Fruit fly (Drosophila melanogaster) whole organism, embryonic: ENCODE data around the gene simj.

Experiments used
- CG10209 ChIP-seq: fragments of 200-800 bp; sonication (Bioruptor generic); optimal IDR thresholded peaks from 3 replicates; lab custom pipeline; 2017; ENCODE audit warnings: missing biosample characterization, mild to moderate bottlenecking, missing genetic modification characterization, missing genetic modification reagents
- CG10565 ChIP-seq: fragments of 200-800 bp; sonication (Bioruptor generic); optimal IDR thresholded peaks from 3 replicates; lab custom pipeline; 2016; ENCODE audit warnings: missing biosample characterization, mild to moderate bottlenecking, missing genetic modification characterization
- CG12104 ChIP-seq: fragments of 200-800 bp; sonication (Bioruptor generic); optimal IDR thresholded peaks from 3 replicates; lab custom pipeline; 2016; ENCODE audit warnings: missing biosample characterization, missing genetic modification characterization
- CG13123 ChIP-seq: fragments of 200-800 bp; sonication (Bioruptor generic); optimal IDR thresholded peaks from 2 replicates; lab custom pipeline; 2016; ENCODE audit warnings: missing biosample characterization, missing genetic modification characterization
- CG14441 ChIP-seq: fragments of 200-800 bp; sonication (Bioruptor generic); IDR thresholded peaks from 2 replicates; pipeline ENCODE4 v1.3.6; 2022; ENCODE audit warnings: missing biosample characterization, missing genetic modification characterization
- CG14860 ChIP-seq: fragments of 200-800 bp; sonication (Bioruptor generic); IDR thresholded peaks from 3 replicates; pipeline ENCODE4 v1.3.6; 2022; ENCODE audit warnings: missing biosample characterization, missing genetic modification characterization; ENCODE audit not compliant: partially characterized antibody
- CG15601 ChIP-seq: fragments of 200-800 bp; sonication (Bioruptor generic); optimal IDR thresholded peaks from 3 replicates; lab custom pipeline; 2019; ENCODE audit warnings: missing biosample characterization, mild to moderate bottlenecking, missing genetic modification characterization, moderate library complexity
- CG17186 ChIP-seq: fragments of 200-800 bp; sonication (Bioruptor generic); optimal IDR thresholded peaks from 3 replicates; lab custom pipeline; 2017; ENCODE audit warnings: missing biosample characterization, missing genetic modification reagents, missing genetic modification characterization
- CG2120 ChIP-seq: fragments of 200-800 bp; sonication (Bioruptor generic); optimal IDR thresholded peaks from 3 replicates; lab custom pipeline; 2016; ENCODE audit warnings: missing biosample characterization, missing genetic modification characterization
- CG30020 ChIP-seq: fragments of 200-800 bp; optimal IDR thresholded peaks from 2 replicates; lab custom pipeline; 2019; ENCODE audit warnings: missing biosample characterization, mild to moderate bottlenecking, missing genetic modification characterization, moderate library complexity
- CG31388 ChIP-seq: fragments of 200-800 bp; sonication (Bioruptor generic); optimal IDR thresholded peaks from 2 replicates; lab custom pipeline; 2016; ENCODE audit warnings: missing biosample characterization, missing genetic modification characterization
- CG3281 ChIP-seq: fragments of 200-800 bp; sonication (Bioruptor generic); optimal IDR thresholded peaks from 3 replicates; lab custom pipeline; 2017; ENCODE audit warnings: missing biosample characterization, mild to moderate bottlenecking, missing genetic modification characterization
- CG42726 ChIP-seq: fragments of 200-800 bp; sonication (Bioruptor generic); IDR thresholded peaks from 2 replicates; pipeline ENCODE4 v1.3.6; 2022; ENCODE audit warnings: missing biosample characterization, missing genetic modification characterization; ENCODE audit not compliant: partially characterized antibody
- CG4360 ChIP-seq: fragments of 200-800 bp; sonication (Bioruptor generic); IDR thresholded peaks from 2 replicates; pipeline ENCODE4 v1.3.6; 2022; ENCODE audit warnings: missing biosample characterization, missing genetic modification characterization
- CG5953 ChIP-seq: fragments of 200-800 bp; sonication (Bioruptor generic); IDR thresholded peaks from 2 replicates; pipeline ENCODE4 v1.3.6; 2022; ENCODE audit warnings: missing biosample characterization, missing genetic modification characterization
- CG7271 ChIP-seq: fragments of 200-800 bp; sonication (Bioruptor generic); optimal IDR thresholded peaks from 2 replicates; lab custom pipeline; 2018; ENCODE audit warnings: missing biosample characterization, mild to moderate bottlenecking, missing genetic modification characterization, moderate library complexity
- CG7556 ChIP-seq: fragments of 200-800 bp; sonication (Bioruptor generic); optimal IDR thresholded peaks from 2 replicates; lab custom pipeline; 2017; ENCODE audit warnings: missing biosample characterization, mild to moderate bottlenecking, missing genetic modification characterization
- CG7987 ChIP-seq: fragments of 200-800 bp; sonication (Bioruptor generic); optimal IDR thresholded peaks from 2 replicates; lab custom pipeline; 2018; ENCODE audit warnings: missing biosample characterization, mild to moderate bottlenecking, missing genetic modification characterization, moderate library complexity
- CG9437 ChIP-seq: fragments of 200-800 bp; sonication (Bioruptor generic); optimal IDR thresholded peaks from 2 replicates; lab custom pipeline; 2018; ENCODE audit warnings: missing biosample characterization, mild to moderate bottlenecking, missing genetic modification characterization
- Camta ChIP-seq: fragments of 200-800 bp; sonication (Bioruptor generic); optimal IDR thresholded peaks from 2 replicates; lab custom pipeline; 2016; ENCODE audit warnings: missing biosample characterization, missing genetic modification characterization
- Chrac-16 ChIP-seq: fragments of 200-800 bp; sonication (Bioruptor generic); optimal IDR thresholded peaks from 3 replicates; lab custom pipeline; 2016; ENCODE audit warnings: missing biosample characterization, missing genetic modification characterization
- Elba2 ChIP-seq: fragments of 200-800 bp; sonication (Bioruptor generic); optimal IDR thresholded peaks from 3 replicates; lab custom pipeline; 2016; ENCODE audit warnings: missing biosample characterization, missing genetic modification characterization
- Ets97D ChIP-seq: fragments of 200-800 bp; sonication (Bioruptor generic); optimal IDR thresholded peaks from 3 replicates; lab custom pipeline; 2016; ENCODE audit warnings: missing biosample characterization, missing genetic modification characterization
- HLH3B ChIP-seq: fragments of 200-800 bp; sonication (Bioruptor generic); IDR thresholded peaks from 2 replicates; pipeline ENCODE4 v1.3.6; 2022; ENCODE audit warnings: missing biosample characterization, missing genetic modification characterization
- HLH54F ChIP-seq: fragments of 200-800 bp; sonication (Bioruptor generic); optimal IDR thresholded peaks from 3 replicates; lab custom pipeline; 2016; ENCODE audit warnings: missing biosample characterization, missing genetic modification characterization
- Hsf ChIP-seq: fragments of 200-800 bp; sonication (Bioruptor generic); optimal IDR thresholded peaks from 3 replicates; lab custom pipeline; 2016; ENCODE audit warnings: missing biosample characterization, missing genetic modification characterization
- MBD-R2 ChIP-seq: fragments of 200-800 bp; sonication (Bioruptor generic); IDR thresholded peaks from 2 replicates; pipeline ENCODE4 v1.3.6; 2022; ENCODE audit warnings: missing biosample characterization, missing genetic modification characterization
- MESR4 ChIP-seq: fragments of 200-800 bp; sonication (Bioruptor generic); optimal IDR thresholded peaks from 2 replicates; lab custom pipeline; 2018; ENCODE audit warnings: missing biosample characterization, mild to moderate bottlenecking, missing genetic modification characterization, moderate library complexity
- Rfx ChIP-seq: fragments of 200-800 bp; sonication (Bioruptor generic); IDR thresholded peaks from 2 replicates; pipeline ENCODE4 v1.3.6; 2022; ENCODE audit warnings: missing biosample characterization, missing genetic modification characterization
- Side ChIP-seq: fragments of 200-800 bp; sonication (Bioruptor generic); optimal IDR thresholded peaks from 2 replicates; lab custom pipeline; 2016; ENCODE audit warnings: missing biosample characterization, missing genetic modification characterization
- Tbp ChIP-seq: fragments of >200 bp; optimal IDR thresholded peaks from 2 replicates; lab custom pipeline; 2018; ENCODE audit warnings: missing biosample characterization, missing genetic modification characterization
- ab ChIP-seq: fragments of 200-800 bp; sonication (Bioruptor generic); optimal IDR thresholded peaks from 2 replicates; lab custom pipeline; 2016; ENCODE audit warnings: missing biosample characterization, missing genetic modification characterization
- abd-A ChIP-seq: fragments of 200-800 bp; sonication (Bioruptor generic); optimal IDR thresholded peaks from 3 replicates; lab custom pipeline; 2019; ENCODE audit warnings: missing biosample characterization, mild to moderate bottlenecking, missing genetic modification characterization, moderate library complexity
- chm ChIP-seq: fragments of 200-800 bp; sonication (Bioruptor generic); IDR thresholded peaks from 2 replicates; pipeline ENCODE4 v1.3.6; 2022; ENCODE audit warnings: missing biosample characterization, missing genetic modification characterization
- ftz-f1 ChIP-seq: fragments of 200-800 bp; sonication (Bioruptor generic); optimal IDR thresholded peaks from 2 replicates; lab custom pipeline; 2016; ENCODE audit warnings: missing biosample characterization, missing genetic modification characterization
- gfzf ChIP-seq: fragments of 200-800 bp; sonication (Bioruptor generic); optimal IDR thresholded peaks from 2 replicates; lab custom pipeline; 2016; ENCODE audit warnings: missing biosample characterization, mild to moderate bottlenecking, missing genetic modification characterization, moderate library complexity
- gsb ChIP-seq: fragments of 200-800 bp; sonication (Bioruptor generic); IDR thresholded peaks from 2 replicates; pipeline ENCODE4 v1.3.6; 2022; ENCODE audit warnings: missing biosample characterization, missing genetic modification characterization
- hbn ChIP-seq: fragments of 200-800 bp; sonication (Bioruptor generic); IDR thresholded peaks from 2 replicates; pipeline ENCODE4 v1.3.6; 2022; ENCODE audit warnings: missing biosample characterization, missing genetic modification characterization; ENCODE audit not compliant: partially characterized antibody
- kah ChIP-seq: fragments of 200-800 bp; sonication (Bioruptor generic); optimal IDR thresholded peaks from 2 replicates; lab custom pipeline; 2018; ENCODE audit warnings: missing biosample characterization, mild to moderate bottlenecking, missing genetic modification characterization
- lmd ChIP-seq: fragments of 200-800 bp; sonication (Bioruptor generic); IDR thresholded peaks from 2 replicates; pipeline ENCODE4 v1.3.6; 2022; ENCODE audit warnings: missing biosample characterization, missing genetic modification characterization
- onecut ChIP-seq: fragments of 200-800 bp; sonication (Bioruptor generic); IDR thresholded peaks from 2 replicates; pipeline ENCODE4 v1.3.6; 2022; ENCODE audit warnings: missing biosample characterization, missing genetic modification characterization
- pho ChIP-seq: fragments of 200-800 bp; sonication (Bioruptor generic); optimal IDR thresholded peaks from 2 replicates; lab custom pipeline; 2016; ENCODE audit warnings: missing biosample characterization, missing genetic modification characterization
- rib ChIP-seq: fragments of 200-800 bp; sonication (Bioruptor generic); IDR thresholded peaks from 2 replicates; pipeline ENCODE4 v1.3.6; 2022; ENCODE audit warnings: missing biosample characterization, missing genetic modification characterization
- sima ChIP-seq: fragments of 200-800 bp; sonication (Bioruptor generic); optimal IDR thresholded peaks from 2 replicates; lab custom pipeline; 2016; ENCODE audit warnings: missing biosample characterization, missing genetic modification characterization
- ssp ChIP-seq: fragments of 200-800 bp; sonication (Bioruptor generic); IDR thresholded peaks from 2 replicates; pipeline ENCODE4 v1.3.6; 2022; ENCODE audit warnings: missing biosample characterization, missing genetic modification characterization
- twi ChIP-seq: fragments of 200-800 bp; optimal IDR thresholded peaks from 2 replicates; lab custom pipeline; 2019; ENCODE audit warnings: missing biosample characterization, mild to moderate bottlenecking, missing genetic modification characterization, moderate library complexity
- usp ChIP-seq: fragments of >200 bp; optimal IDR thresholded peaks from 2 replicates; lab custom pipeline; 2017; ENCODE audit warnings: missing biosample characterization, missing genetic modification characterization
- wek ChIP-seq: fragments of 200-800 bp; sonication (Bioruptor generic); optimal IDR thresholded peaks from 3 replicates; lab custom pipeline; 2018; ENCODE audit warnings: missing biosample characterization, mild to moderate bottlenecking, missing genetic modification characterization, moderate library complexity
- zen ChIP-seq: fragments of 200-800 bp; sonication (Bioruptor generic); optimal IDR thresholded peaks from 3 replicates; lab custom pipeline; 2018; ENCODE audit warnings: missing biosample characterization, mild to moderate bottlenecking, missing genetic modification characterization, moderate library complexity
- zfh1 ChIP-seq: fragments of 200-800 bp; sonication (Bioruptor generic); IDR thresholded peaks from 3 replicates; pipeline ENCODE4 v1.3.6; 2022; ENCODE audit warnings: missing biosample characterization, missing genetic modification characterization

The simj gene

DNA sequence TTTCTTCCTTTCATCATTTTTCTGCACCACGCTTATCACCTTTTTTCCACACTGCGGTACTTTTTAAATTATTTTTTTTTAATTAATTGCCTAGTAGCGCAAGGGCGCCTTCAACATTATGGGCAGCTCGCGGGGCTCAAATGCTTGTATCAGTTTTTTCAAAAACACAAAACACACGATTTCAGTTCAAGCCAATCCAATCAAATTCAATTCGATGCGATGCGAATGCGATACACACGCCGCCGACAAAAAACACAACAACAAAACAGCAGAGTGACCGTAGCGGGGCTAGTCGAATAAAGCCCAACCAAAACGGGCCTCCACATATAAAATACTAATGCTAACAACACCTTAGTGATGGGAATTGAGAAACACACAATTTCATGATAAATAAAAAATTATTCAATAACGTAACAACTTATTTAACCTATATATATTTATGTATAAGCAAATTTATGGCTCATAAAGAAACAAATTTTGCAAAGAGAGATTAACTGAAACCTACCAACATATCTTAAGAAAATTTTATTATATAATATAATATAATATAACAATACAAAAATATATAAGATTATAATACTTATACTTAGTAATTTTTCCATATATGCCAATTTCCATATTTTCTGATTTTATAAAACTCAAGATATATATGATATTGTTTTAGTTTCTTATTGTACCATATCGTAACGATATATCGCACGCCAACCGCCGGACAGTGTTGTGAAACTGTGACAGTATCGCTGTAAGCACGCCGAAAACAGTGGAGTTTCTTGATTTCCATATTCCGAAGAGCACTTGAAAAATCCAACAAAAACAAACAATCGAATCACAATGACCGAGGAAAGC lies 3.6 kb upstream of the simj start, which contains the start of the genes CG32066 and CG8003 (continued):
- TF ChIP-seq kah (GFP tag; lab: Kevin White, UChicago) = peak; percentile 49
- peak; percentile 5 for TF ChIP-seq Ets97D (GFP tag; lab: Kevin White, UChicago)
- TF ChIP-seq ssp (GFP tag; lab: Robert Waterston, UW) = no peak
- peak; percentile 54 for TF ChIP-seq CG7556 (GFP tag; lab: Kevin White, UChicago)
- no peak for TF ChIP-seq sima (GFP tag; lab: Kevin White, UChicago)
- 0 out of 2 replicates have a peak, but pooled peaks have one; percentile 9 for TF ChIP-seq onecut (GFP tag; lab: Robert Waterston, UW)
- no peak for TF ChIP-seq ftz-f1
- peak; percentile 1 for TF ChIP-seq wek (GFP tag; lab: Kevin White, UChicago)
- TF ChIP-seq CG14441 (GFP tag; lab: Robert Waterston, UW) = peak; percentile 31; the same call in 1 of the 2 replicates
- peak; percentile 24 for TF ChIP-seq abd-A (tag; lab: Kevin White, UChicago)
- TF ChIP-seq CG31388 = no peak
- peak; percentile 72 for TF ChIP-seq gfzf
- TF ChIP-seq Side (GFP tag; lab: Kevin White, UChicago) = no peak
- no peak for TF ChIP-seq CG13123 (GFP tag; lab: Kevin White, UChicago)
- 0 out of 2 replicates have a peak, but pooled peaks have one; percentile 15 for TF ChIP-seq HLH3B (GFP tag; lab: Robert Waterston, UW)
- peak; percentile 60 for TF ChIP-seq CG30020 (tag; lab: Kevin White, UChicago)
- no peak for TF ChIP-seq Camta
- no peak for TF ChIP-seq CG17186
- no peak for TF ChIP-seq CG7271
- no peak for TF ChIP-seq pho (GFP tag; lab: Kevin White, UChicago)
- peak; percentile 64 for TF ChIP-seq MESR4 (GFP tag; lab: Kevin White, UChicago)
- peak; percentile 90 for TF ChIP-seq CG14860 (GFP tag; lab: Robert Waterston, UW)
- peak; percentile 37 for TF ChIP-seq CG2120 (GFP tag; lab: Kevin White, UChicago)
- peak; percentile 51; the same call in 2 of the 3 replicates for TF ChIP-seq zfh1
- TF ChIP-seq CG15601 (tag; lab: Kevin White, UChicago) = peak; percentile 47
- peak; percentile 89 for TF ChIP-seq hbn (GFP tag; lab: Robert Waterston, UW)
- TF ChIP-seq Hsf (GFP tag; lab: Kevin White, UChicago) = no peak
- TF ChIP-seq lmd (GFP tag; lab: Robert Waterston, UW) = no peak; the same call in 1 of the 2 replicates
- peak; percentile 66 for TF ChIP-seq CG7987
- peak; percentile 9 for TF ChIP-seq HLH54F
- no peak for TF ChIP-seq twi (tag; lab: Kevin White, UChicago)
- TF ChIP-seq CG42726 (GFP tag; lab: Robert Waterston, UW) = peak; percentile 81
- peak; percentile 43 for TF ChIP-seq CG3281 (GFP tag; lab: Kevin White, UChicago)
- peak; percentile 11 for TF ChIP-seq CG10209
- no peak for TF ChIP-seq Chrac-16 (GFP tag; lab: Kevin White, UChicago)
- TF ChIP-seq gsb = no peak
- no peak for TF ChIP-seq CG12104 (GFP tag; lab: Kevin White, UChicago)
- TF ChIP-seq Elba2 (GFP tag; lab: Kevin White, UChicago) = peak; percentile 95
- peak; percentile 68 for TF ChIP-seq CG9437 (GFP tag; lab: Kevin White, UChicago)
- TF ChIP-seq Rfx (GFP tag; lab: Robert Waterston, UW) = peak; percentile 55
- TF ChIP-seq chm = peak; percentile 87
- no peak for TF ChIP-seq ab (GFP tag; lab: Kevin White, UChicago)
- 0 out of 2 replicates have a peak, but pooled peaks have one; percentile 25 for TF ChIP-seq CG5953
- no peak for TF ChIP-seq Tbp (GFP tag; lab: Kevin White, UChicago)
- TF ChIP-seq zen = no peak
- no peak for TF ChIP-seq CG10565 (GFP tag; lab: Kevin White, UChicago)
- no peak for TF ChIP-seq rib (GFP tag; lab: Robert Waterston, UW)
- no peak for TF ChIP-seq usp (GFP tag; lab: Kevin White, UChicago)
- TF ChIP-seq CG4360 (GFP tag; lab: Robert Waterston, UW) = peak; percentile 96
- TF ChIP-seq MBD-R2 (GFP tag; lab: Robert Waterston, UW) = peak; percentile 61
